Worm (Caenorhabditis elegans) whole organism, L2 larva: ENCODE measurements around the gene unc-132.

ENCODE experiments used
- blmp-1 ChIP-seq: sonication (generic microtip); optimal IDR thresholded peaks from 2 replicates; lab custom pipeline; 2017; ENCODE audit warnings: missing genetic modification characterization, mild to moderate bottlenecking, missing compliant biosample characterization, antibody characterized with exemption, moderate library complexity; ENCODE audit not compliant: insufficient read depth
- fos-1 ChIP-seq: fragments of 150-350 bp; optimal IDR thresholded peaks from 2 replicates; lab custom pipeline; 2014; ENCODE audit warnings: missing biosample characterization, missing genetic modification characterization
- lin-39 ChIP-seq: fragments of 150-350 bp; optimal IDR thresholded peaks from 2 replicates; lab custom pipeline; 2014; ENCODE audit warnings: missing biosample characterization, missing genetic modification reagents, missing genetic modification characterization
- mab-5 ChIP-seq: fragments of 150-350 bp; optimal IDR thresholded peaks from 2 replicates; lab custom pipeline; 2014; ENCODE audit warnings: missing biosample characterization, missing genetic modification characterization
- mdl-1 ChIP-seq, 2 experiments: fragments of 150-350 bp in 1 of 2; sonication (generic microtip) in 1 of 2; optimal IDR thresholded peaks; 2 replicates each; lab custom pipeline; 2017; ENCODE audit warnings: missing biosample characterization in 2 of 2, missing genetic modification characterization in 2 of 2
- nhr-25 ChIP-seq: fragments of 150-350 bp; sonication (generic microtip); optimal IDR thresholded peaks from 3 replicates; lab custom pipeline; 2014; ENCODE audit warnings: missing biosample characterization, missing genetic modification characterization
- ztf-11 ChIP-seq: sonication (generic microtip); optimal IDR thresholded peaks from 2 replicates; lab custom pipeline; 2017; ENCODE audit warnings: missing biosample characterization, missing genetic modification characterization

DNA sequence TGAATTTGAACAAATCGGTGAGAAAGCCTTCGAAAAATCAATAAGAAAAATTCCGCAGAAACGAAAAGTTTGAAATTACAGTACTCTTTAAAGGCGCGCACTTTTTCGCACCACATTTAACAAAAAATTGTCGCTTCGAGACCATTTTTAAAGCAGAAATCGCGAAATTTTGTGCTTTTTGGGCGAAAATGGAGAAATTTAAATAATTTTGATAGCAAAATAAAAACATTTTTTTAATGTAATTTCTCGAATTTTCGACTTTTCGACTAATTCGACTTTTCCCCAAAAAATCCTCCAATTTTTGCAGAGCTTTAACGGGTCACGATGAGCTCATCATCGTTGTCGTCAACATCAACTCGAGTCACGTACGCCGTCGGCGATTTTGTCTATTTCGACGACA, 17.8 kb downstream of the unc-132 start, which contains the start of gene lin-40:
- TF ChIP-seq fos-1 (no peak), lin-39 (tag; lab: Kevin White, UChicago) (no peak), nhr-25 (tag; lab: Kevin White, UChicago) (no peak), blmp-1 (no peak), ztf-11 (tag; lab: Kevin White, UChicago) (no peak), mdl-1 (tag; optimal IDR thresholded peaks at IDR 0.05; lab: Kevin White, UChicago) (no peak), mab-5 (tag; lab: Kevin White, UChicago) (no peak)
